Fruit fly (Drosophila melanogaster): ENCODE results near the gene CG15880.

CG15880 gene

DNA sequence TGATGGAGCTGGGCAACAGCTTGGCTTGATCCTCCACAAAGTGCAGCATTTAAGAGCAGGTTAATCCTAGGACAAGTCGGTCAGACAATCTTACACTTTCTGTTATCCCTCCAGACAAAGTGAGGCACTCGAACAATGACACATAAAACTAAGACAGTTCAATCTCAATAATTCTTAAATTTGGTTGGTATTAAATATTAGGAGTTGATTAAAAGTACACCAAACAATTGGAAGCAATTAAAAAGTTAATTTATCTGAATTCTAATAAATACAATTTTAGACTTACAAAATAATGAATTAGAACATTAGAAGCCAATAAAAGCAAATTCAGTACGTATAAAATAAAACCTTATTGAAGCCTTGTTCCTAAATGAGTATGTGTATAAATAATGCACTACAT, at the start of gene CG15880:
CG15880 (minus strand) TSS at position 101 of the 400 bp plus-strand sequence.
- TF ChIP-seq rgr (GFP tag; optimal IDR thresholded peaks at IDR 0.05) (no peak), GATAd (GFP tag; optimal IDR thresholded peaks at IDR 0.05) (no peak), CG9705 (GFP tag; optimal IDR thresholded peaks at IDR 0.05) (no peak), usp (GFP tag; optimal IDR thresholded peaks at IDR 0.05) (no peak), fru (GFP tag; optimal IDR thresholded peaks at IDR 0.05) (no peak), Rel (GFP tag; optimal IDR thresholded peaks at IDR 0.05) (no peak), Rel (tag; optimal IDR thresholded peaks at IDR 0.05) (no peak), h (GFP tag; optimal IDR thresholded peaks at IDR 0.05) (no peak), sv (GFP tag; optimal IDR thresholded peaks at IDR 0.05) (no peak), Hr78 (GFP tag; optimal IDR thresholded peaks at IDR 0.05) (no peak)

DNA sequence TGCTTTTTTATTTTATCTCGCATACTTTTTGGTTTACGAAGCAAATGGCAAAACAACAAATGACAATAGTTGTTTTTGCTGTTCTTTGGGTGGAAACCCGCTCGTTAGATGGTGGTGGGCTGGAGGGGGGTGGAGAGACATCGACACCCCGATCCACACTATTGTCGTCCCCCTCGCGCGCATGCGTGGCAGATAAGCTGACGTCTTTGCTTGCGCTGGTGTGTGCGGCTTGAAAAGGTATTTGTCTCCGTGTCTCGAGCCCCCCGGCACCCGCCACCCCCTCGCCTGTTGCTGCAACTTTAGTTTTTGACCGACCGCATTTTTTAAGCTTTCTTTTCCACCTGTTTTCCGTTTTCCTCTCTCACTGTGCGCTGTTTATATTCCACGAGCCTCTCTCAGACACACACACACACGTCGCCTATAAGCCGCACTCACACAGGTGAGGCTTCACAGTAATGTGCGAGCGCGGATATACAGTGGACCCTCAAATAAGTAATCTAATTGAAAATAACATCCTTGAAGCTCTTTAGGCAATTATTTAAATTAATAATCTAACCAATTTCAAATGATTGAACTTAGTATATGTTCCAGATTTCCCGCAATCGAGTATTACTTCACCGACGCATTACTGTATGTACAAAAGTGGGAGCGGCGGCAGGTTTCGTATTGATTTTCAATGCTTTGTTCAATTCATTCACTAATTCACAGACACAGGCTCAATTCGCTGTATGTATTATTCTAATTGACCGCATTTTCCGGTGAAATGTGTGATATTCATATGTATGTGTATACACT, 49.4 kb upstream of the CG15880 start:
- TF ChIP-seq dsf (GFP tag; optimal IDR thresholded peaks at IDR 0.05; ENCODE audit: borderline replicate concordance) (peak; percentile 75), ey (GFP tag; optimal IDR thresholded peaks at IDR 0.05) (peak; percentile 98), Dif (GFP tag; optimal IDR thresholded peaks at IDR 0.05; ENCODE audit: partially characterized antibody) (no peak), N (GFP tag; optimal IDR thresholded peaks at IDR 0.05) (no peak), fru (GFP tag; optimal IDR thresholded peaks at IDR 0.05) (peak; percentile 99), rgr (GFP tag; optimal IDR thresholded peaks at IDR 0.05) (peak; percentile 97), sv (GFP tag; optimal IDR thresholded peaks at IDR 0.05) (peak; percentile 92), Mio (GFP tag; optimal IDR thresholded peaks at IDR 0.05) (peak; percentile 74), h (GFP tag; optimal IDR thresholded peaks at IDR 0.05) (peak; percentile 98), tai (GFP tag; optimal IDR thresholded peaks at IDR 0.05) (peak; percentile 95), HLH106 (tag; optimal IDR thresholded peaks at IDR 0.05) (peak; percentile 97), jim (GFP tag; optimal IDR thresholded peaks at IDR 0.05) (peak; percentile 62), CG32264 (GFP tag; optimal IDR thresholded peaks at IDR 0.05) (peak; percentile 95), dmrt93B (GFP tag; optimal IDR thresholded peaks at IDR 0.05) (peak; percentile 92), Sp1 (GFP tag; optimal IDR thresholded peaks at IDR 0.05) (peak; percentile 95), dl (GFP tag; optimal IDR thresholded peaks at IDR 0.05; ENCODE audit: insufficient read depth in 1 of 2, partially characterized antibody in 2 of 2) (no peak), brk (GFP tag; optimal IDR thresholded peaks at IDR 0.05) (peak; percentile 92), Jra (GFP tag; optimal IDR thresholded peaks at IDR 0.05) (peak; percentile 88), usp (GFP tag; optimal IDR thresholded peaks at IDR 0.05) (no peak), GATAd (GFP tag; optimal IDR thresholded peaks at IDR 0.05) (peak; percentile 86), Hnf4 (GFP tag; optimal IDR thresholded peaks at IDR 0.05) (peak; percentile 97), foxo (GFP tag; optimal IDR thresholded peaks at IDR 0.05) (peak; percentile 83 to 97), Rel (GFP tag; optimal IDR thresholded peaks at IDR 0.05) (peak; percentile 46), Rel (tag; optimal IDR thresholded peaks at IDR 0.05) (peak; percentile 82), sage (GFP tag; optimal IDR thresholded peaks at IDR 0.05) (peak; percentile 97), CrebA (GFP tag; optimal IDR thresholded peaks at IDR 0.05; ENCODE audit: borderline replicate concordance) (peak; percentile 75), OdsH (GFP tag; optimal IDR thresholded peaks at IDR 0.05) (peak; percentile 96), br (GFP tag; optimal IDR thresholded peaks at IDR 0.05) (peak; percentile 97), pan (optimal IDR thresholded peaks at IDR 0.05) (no peak), Hr78 (GFP tag; optimal IDR thresholded peaks at IDR 0.05) (no peak), CG9705 (GFP tag; optimal IDR thresholded peaks at IDR 0.05) (peak; percentile 95), woc (GFP tag; optimal IDR thresholded peaks at IDR 0.05) (peak; percentile 94), Vsx2 (GFP tag; optimal IDR thresholded peaks at IDR 0.05; ENCODE audit: partially characterized antibody) (no peak), lola (GFP tag; optimal IDR thresholded peaks at IDR 0.05) (no peak), psq (GFP tag; optimal IDR thresholded peaks at IDR 0.05) (peak; percentile 91), Hr83 (GFP tag; optimal IDR thresholded peaks at IDR 0.05; ENCODE audit: poor library complexity, severe bottlenecking) (peak; percentile 75), Abd-B (GFP tag; optimal IDR thresholded peaks at IDR 0.05) (no peak), Dfd (GFP tag; optimal IDR thresholded peaks at IDR 0.05) (peak; percentile 43), Myc (optimal IDR thresholded peaks at IDR 0.05) (no peak)

Data from whole organism, wandering third instar larva.